Fruit fly (Drosophila melanogaster) whole organism, embryonic: ENCODE data around the gene shf.

Experiments
- B-H2 ChIP-seq: fragments of 200-800 bp; sonication (Bioruptor generic); optimal IDR thresholded peaks from 2 replicates; lab custom pipeline; 2018; ENCODE audit warnings: missing biosample characterization, mild to moderate bottlenecking, missing genetic modification characterization
- CG10274 ChIP-seq: fragments of 200-800 bp; sonication (Bioruptor generic); optimal IDR thresholded peaks from 3 replicates; lab custom pipeline; 2017; ENCODE audit warnings: missing biosample characterization, mild to moderate bottlenecking, missing genetic modification characterization
- CG10543 ChIP-seq: fragments of 200-800 bp; sonication (Bioruptor generic); optimal IDR thresholded peaks from 3 replicates; lab custom pipeline; 2017; ENCODE audit warnings: missing biosample characterization, mild to moderate bottlenecking, missing genetic modification characterization, moderate library complexity
- CG11093 ChIP-seq: fragments of 200-800 bp; sonication (Bioruptor generic); IDR thresholded peaks from 3 replicates; pipeline ENCODE4 v1.3.6; 2022; ENCODE audit warnings: missing biosample characterization, missing genetic modification characterization
- CG12155 ChIP-seq: fragments of 200-800 bp; sonication (Bioruptor generic); optimal IDR thresholded peaks from 3 replicates; lab custom pipeline; 2016; ENCODE audit warnings: missing biosample characterization, missing genetic modification characterization
- CG12391 ChIP-seq: fragments of 200-800 bp; sonication (Bioruptor generic); optimal IDR thresholded peaks from 3 replicates; lab custom pipeline; 2018; ENCODE audit warnings: missing biosample characterization, mild to moderate bottlenecking, missing genetic modification characterization, moderate library complexity
- CG17359 ChIP-seq: fragments of 200-800 bp; sonication (Bioruptor generic); optimal IDR thresholded peaks from 3 replicates; lab custom pipeline; 2018; ENCODE audit warnings: missing biosample characterization, mild to moderate bottlenecking, missing genetic modification characterization, moderate library complexity
- CG17802 ChIP-seq: fragments of 200-800 bp; sonication (Bioruptor generic); optimal IDR thresholded peaks from 2 replicates; lab custom pipeline; 2018; ENCODE audit warnings: missing biosample characterization, mild to moderate bottlenecking, missing genetic modification characterization, moderate library complexity
- CG17829 ChIP-seq: fragments of 200-800 bp; optimal IDR thresholded peaks from 2 replicates; lab custom pipeline; 2019; ENCODE audit warnings: missing biosample characterization, mild to moderate bottlenecking, missing genetic modification characterization, moderate library complexity
- CG2202 ChIP-seq: fragments of 200-800 bp; sonication (Bioruptor generic); optimal IDR thresholded peaks from 2 replicates; lab custom pipeline; 2018; ENCODE audit warnings: missing biosample characterization, mild to moderate bottlenecking, missing genetic modification characterization
- CG2678 ChIP-seq: fragments of 200-800 bp; sonication (Bioruptor generic); optimal IDR thresholded peaks from 3 replicates; lab custom pipeline; 2019; ENCODE audit warnings: missing biosample characterization, mild to moderate bottlenecking, missing genetic modification characterization, moderate library complexity
- CG30403 ChIP-seq: fragments of 200-800 bp; sonication (Bioruptor generic); optimal IDR thresholded peaks from 3 replicates; lab custom pipeline; 2016; ENCODE audit warnings: missing biosample characterization, missing genetic modification characterization
- CG31224 ChIP-seq: fragments of 200-800 bp; sonication (Bioruptor generic); IDR thresholded peaks from 2 replicates; pipeline ENCODE4 v1.3.6; 2022; ENCODE audit warnings: missing biosample characterization, missing genetic modification characterization
- CG3281 ChIP-seq: fragments of 200-800 bp; sonication (Bioruptor generic); optimal IDR thresholded peaks from 3 replicates; lab custom pipeline; 2017; ENCODE audit warnings: missing biosample characterization, mild to moderate bottlenecking, missing genetic modification characterization
- CG4854 ChIP-seq: fragments of 200-800 bp; sonication (Bioruptor generic); optimal IDR thresholded peaks from 2 replicates; lab custom pipeline; 2016; ENCODE audit warnings: missing biosample characterization, missing genetic modification characterization, inconsistent platforms
- CG6791 ChIP-seq: fragments of 200-800 bp; sonication (Bioruptor generic); IDR thresholded peaks from 3 replicates; pipeline ENCODE4 v1.3.6; 2022; ENCODE audit warnings: missing biosample characterization, missing genetic modification characterization; ENCODE audit not compliant: partially characterized antibody
- CG7928 ChIP-seq: fragments of 200-800 bp; sonication (Bioruptor generic); optimal IDR thresholded peaks from 2 replicates; lab custom pipeline; 2017; ENCODE audit warnings: missing biosample characterization, mild to moderate bottlenecking, missing genetic modification characterization
- CG8388 ChIP-seq: fragments of 200-800 bp; sonication (Bioruptor generic); optimal IDR thresholded peaks from 2 replicates; lab custom pipeline; 2019; ENCODE audit warnings: missing biosample characterization, mild to moderate bottlenecking, missing genetic modification characterization, moderate library complexity
- CG9727 ChIP-seq: fragments of 200-800 bp; sonication (Bioruptor generic); optimal IDR thresholded peaks from 3 replicates; lab custom pipeline; 2017; ENCODE audit warnings: missing biosample characterization, mild to moderate bottlenecking, missing genetic modification characterization
- Chrac-16 ChIP-seq: fragments of 200-800 bp; sonication (Bioruptor generic); optimal IDR thresholded peaks from 3 replicates; lab custom pipeline; 2016; ENCODE audit warnings: missing biosample characterization, missing genetic modification characterization
- CoRest ChIP-seq: fragments of 200-800 bp; sonication (Bioruptor generic); optimal IDR thresholded peaks from 3 replicates; lab custom pipeline; 2018; ENCODE audit warnings: missing biosample characterization, mild to moderate bottlenecking, missing genetic modification characterization, moderate library complexity
- ERR ChIP-seq: fragments of 200-800 bp; sonication (Bioruptor generic); optimal IDR thresholded peaks from 2 replicates; lab custom pipeline; 2016; ENCODE audit warnings: missing biosample characterization, missing genetic modification characterization
- Elba2 ChIP-seq: fragments of 200-800 bp; sonication (Bioruptor generic); optimal IDR thresholded peaks from 3 replicates; lab custom pipeline; 2016; ENCODE audit warnings: missing biosample characterization, missing genetic modification characterization
- Ets97D ChIP-seq: fragments of 200-800 bp; sonication (Bioruptor generic); optimal IDR thresholded peaks from 3 replicates; lab custom pipeline; 2016; ENCODE audit warnings: missing biosample characterization, missing genetic modification characterization
- Fer2 ChIP-seq: fragments of 200-800 bp; sonication (Bioruptor generic); optimal IDR thresholded peaks from 2 replicates; lab custom pipeline; 2018; ENCODE audit warnings: missing biosample characterization, mild to moderate bottlenecking, missing genetic modification characterization, moderate library complexity
- Lpt ChIP-seq: fragments of >200 bp; optimal IDR thresholded peaks from 2 replicates; lab custom pipeline; 2018; ENCODE audit warnings: missing biosample characterization, missing genetic modification characterization
- NFAT ChIP-seq: fragments of 200-800 bp; sonication (Bioruptor generic); IDR thresholded peaks from 2 replicates; pipeline ENCODE4 v1.3.6; 2022; ENCODE audit warnings: missing biosample characterization, missing genetic modification characterization
- Scr ChIP-seq: fragments of 200-800 bp; sonication (Bioruptor generic); IDR thresholded peaks from 2 replicates; pipeline ENCODE4 v1.3.6; 2022; ENCODE audit warnings: missing biosample characterization, missing genetic modification characterization; ENCODE audit not compliant: partially characterized antibody
- Six4 ChIP-seq: fragments of 200-800 bp; sonication (Bioruptor generic); optimal IDR thresholded peaks from 2 replicates; lab custom pipeline; 2016; ENCODE audit warnings: missing biosample characterization, missing genetic modification characterization
- Sry-β ChIP-seq: fragments of 200-800 bp; sonication (Bioruptor generic); optimal IDR thresholded peaks from 2 replicates; lab custom pipeline; 2018; ENCODE audit warnings: missing biosample characterization, mild to moderate bottlenecking, missing genetic modification characterization, moderate library complexity
- Sry-δ ChIP-seq: fragments of 200-800 bp; sonication (Bioruptor generic); optimal IDR thresholded peaks from 2 replicates; lab custom pipeline; 2016; ENCODE audit warnings: missing biosample characterization, missing genetic modification characterization
- Tbp ChIP-seq: fragments of >200 bp; optimal IDR thresholded peaks from 2 replicates; lab custom pipeline; 2018; ENCODE audit warnings: missing biosample characterization, missing genetic modification characterization
- amos ChIP-seq: fragments of 200-800 bp; sonication (Bioruptor generic); IDR thresholded peaks from 2 replicates; pipeline ENCODE4 v1.3.6; 2022; ENCODE audit warnings: missing biosample characterization, missing genetic modification characterization; ENCODE audit not compliant: partially characterized antibody
- cwo ChIP-seq: fragments of 200-800 bp; sonication (Bioruptor generic); optimal IDR thresholded peaks from 3 replicates; lab custom pipeline; 2017; ENCODE audit warnings: missing biosample characterization, missing genetic modification characterization, mild to moderate bottlenecking, moderate library complexity, missing genetic modification reagents
- dati ChIP-seq: fragments of 200-800 bp; sonication (Bioruptor generic); IDR thresholded peaks from 2 replicates; pipeline ENCODE4 v1.3.6; 2022; ENCODE audit warnings: missing biosample characterization, missing genetic modification characterization
- ewg ChIP-seq: fragments of 200-800 bp; sonication (Bioruptor generic); optimal IDR thresholded peaks from 3 replicates; lab custom pipeline; 2017; ENCODE audit warnings: mild to moderate bottlenecking, missing biosample characterization, missing genetic modification reagents, missing genetic modification characterization
- ham ChIP-seq: fragments of 200-800 bp; sonication (Bioruptor generic); IDR thresholded peaks from 2 replicates; pipeline ENCODE4 v1.3.6; 2022; ENCODE audit warnings: missing biosample characterization, missing genetic modification characterization
- hth ChIP-seq: fragments of >200 bp; optimal IDR thresholded peaks from 2 replicates; lab custom pipeline; 2017; ENCODE audit warnings: inconsistent platforms
- jigr1 ChIP-seq: fragments of 200-800 bp; sonication (Bioruptor generic); IDR thresholded peaks from 3 replicates; pipeline ENCODE4 v1.3.6; 2022; ENCODE audit warnings: missing biosample characterization, missing genetic modification characterization
- knrl ChIP-seq: fragments of 200-800 bp; sonication (Bioruptor generic); IDR thresholded peaks from 3 replicates; pipeline ENCODE4 v1.3.6; 2022; ENCODE audit warnings: missing biosample characterization, missing genetic modification characterization; ENCODE audit not compliant: partially characterized antibody
- nmo ChIP-seq: fragments of 200-800 bp; sonication (Bioruptor generic); optimal IDR thresholded peaks from 2 replicates; lab custom pipeline; 2018; ENCODE audit warnings: missing biosample characterization, mild to moderate bottlenecking, missing genetic modification characterization, moderate library complexity
- pb ChIP-seq: fragments of 200-800 bp; sonication (Bioruptor generic); optimal IDR thresholded peaks from 3 replicates; lab custom pipeline; 2016; ENCODE audit warnings: missing biosample characterization, missing genetic modification characterization
- phol ChIP-seq: fragments of 200-800 bp; sonication (Bioruptor generic); optimal IDR thresholded peaks from 3 replicates; lab custom pipeline; 2018; ENCODE audit warnings: missing biosample characterization, mild to moderate bottlenecking, missing genetic modification characterization, moderate library complexity
- pros ChIP-seq: fragments of 200-800 bp; sonication (Bioruptor generic); optimal IDR thresholded peaks from 3 replicates; lab custom pipeline; 2019; ENCODE audit warnings: missing biosample characterization, mild to moderate bottlenecking, missing genetic modification characterization, moderate library complexity
- row ChIP-seq: fragments of 200-800 bp; sonication (Bioruptor generic); IDR thresholded peaks from 3 replicates; pipeline ENCODE4 v1.3.6; 2022; ENCODE audit warnings: missing biosample characterization, missing genetic modification characterization
- sens ChIP-seq: fragments of 200-800 bp; sonication (Bioruptor generic); peaks from one replicate; lab custom pipeline; 2016; ENCODE audit warnings: missing biosample characterization, missing genetic modification characterization
- sob ChIP-seq: fragments of 200-800 bp; sonication (Bioruptor generic); IDR thresholded peaks from 2 replicates; pipeline ENCODE4 v1.3.6; 2022; ENCODE audit warnings: missing biosample characterization, missing genetic modification characterization
- stwl ChIP-seq: fragments of 200-800 bp; sonication (Bioruptor generic); optimal IDR thresholded peaks from 3 replicates; lab custom pipeline; 2018; ENCODE audit warnings: missing biosample characterization, mild to moderate bottlenecking, missing genetic modification characterization, moderate library complexity
- sug ChIP-seq: fragments of 200-800 bp; optimal IDR thresholded peaks from 2 replicates; lab custom pipeline; 2019; ENCODE audit warnings: missing biosample characterization, mild to moderate bottlenecking, missing genetic modification characterization, moderate library complexity
- tap ChIP-seq: fragments of 200-800 bp; optimal IDR thresholded peaks from 3 replicates; lab custom pipeline; 2019; ENCODE audit warnings: missing biosample characterization, mild to moderate bottlenecking, missing genetic modification characterization, moderate library complexity
- yki ChIP-seq: fragments of >200 bp; optimal IDR thresholded peaks from 3 replicates; lab custom pipeline; 2018

The shf gene

DNA sequence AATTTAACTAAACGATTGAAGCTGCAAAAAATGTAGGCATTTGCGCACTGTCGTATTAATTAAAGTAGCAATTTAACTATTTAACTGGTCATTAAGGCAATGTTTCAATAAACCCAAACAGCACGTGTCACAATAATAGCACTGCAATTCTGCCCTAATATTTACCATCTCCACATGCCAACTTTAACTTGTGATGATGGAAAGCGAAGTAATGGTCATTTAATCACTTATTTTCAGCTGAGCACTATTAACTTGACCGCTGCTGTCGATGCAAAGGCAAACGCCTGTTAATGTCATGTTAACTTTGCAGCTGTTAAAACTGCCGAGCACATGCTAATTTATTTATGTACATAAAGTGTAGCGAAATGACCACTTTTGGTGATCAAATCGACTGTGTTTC, 14.7 kb upstream of the shf start (continued):
- peak; percentile 79 for TF ChIP-seq nmo (GFP tag; lab: Kevin White, UChicago)
- TF ChIP-seq Scr (GFP tag; lab: Robert Waterston, UW) = no peak
- no peak for TF ChIP-seq Sry-β (GFP tag; lab: Kevin White, UChicago)
- peak; percentile 81 for TF ChIP-seq CG11093
- TF ChIP-seq row (GFP tag; lab: Robert Waterston, UW) = peak; percentile 84
- TF ChIP-seq Chrac-16 (GFP tag; lab: Kevin White, UChicago) = peak; percentile 72
- TF ChIP-seq tap (tag; lab: Kevin White, UChicago) = peak; percentile 77
- peak; percentile 77 for TF ChIP-seq CG31224 (GFP tag; lab: Robert Waterston, UW)
- peak; percentile 65 for TF ChIP-seq ewg
- TF ChIP-seq B-H2 (GFP tag; lab: Kevin White, UChicago) = no peak
- peak; percentile 86 for TF ChIP-seq CG17359
- TF ChIP-seq hth (lab: Kevin White, UChicago) = no peak
- TF ChIP-seq ERR = peak; percentile 46
- TF ChIP-seq CG8388 (GFP tag; lab: Kevin White, UChicago) = peak; percentile 73
- peak; percentile 75 for TF ChIP-seq phol (tag; lab: Kevin White, UChicago)
- peak; percentile 83 for TF ChIP-seq CoRest (tag; lab: Kevin White, UChicago)
- TF ChIP-seq CG10274 (GFP tag; lab: Kevin White, UChicago) = peak; percentile 69
- peak; percentile 77 for TF ChIP-seq CG12155
- peak; percentile 40 for TF ChIP-seq Sry-δ (GFP tag; lab: Kevin White, UChicago)
- TF ChIP-seq stwl (tag; lab: Kevin White, UChicago) = no peak
- TF ChIP-seq CG17802 (tag; lab: Kevin White, UChicago) = peak; percentile 41
- TF ChIP-seq CG9727 (GFP tag; lab: Kevin White, UChicago) = peak; percentile 67
- peak; percentile 75 for TF ChIP-seq dati (GFP tag; lab: Robert Waterston, UW)
- TF ChIP-seq NFAT (GFP tag; lab: Robert Waterston, UW) = peak; percentile 85
- no peak for TF ChIP-seq amos (GFP tag; lab: Robert Waterston, UW)
- TF ChIP-seq Tbp (GFP tag; lab: Kevin White, UChicago) = no peak
- TF ChIP-seq Fer2 (tag; lab: Kevin White, UChicago) = peak; percentile 39
- peak; percentile 56 for TF ChIP-seq Ets97D (GFP tag; lab: Kevin White, UChicago)
- TF ChIP-seq Six4 = peak; percentile 56
- TF ChIP-seq sob = peak; percentile 84
- peak; percentile 80 for TF ChIP-seq CG30403 (GFP tag; lab: Kevin White, UChicago)
- TF ChIP-seq CG2202 (tag; lab: Kevin White, UChicago) = no peak
- TF ChIP-seq Lpt (GFP tag; lab: Kevin White, UChicago) = no peak
- TF ChIP-seq CG4854 (GFP tag; lab: Kevin White, UChicago) = peak; percentile 87
- TF ChIP-seq pb = peak; percentile 73
- TF ChIP-seq CG17829 (tag; lab: Kevin White, UChicago) = peak; percentile 61
- peak; percentile 61; the same call in 2 of the 3 replicates for TF ChIP-seq jigr1 (GFP tag; lab: Robert Waterston, UW)
- TF ChIP-seq pros = no peak
- peak; percentile 83 for TF ChIP-seq CG3281 (GFP tag; lab: Kevin White, UChicago)
- TF ChIP-seq yki (lab: Kevin White, UChicago) = no peak
- TF ChIP-seq sug (tag; lab: Kevin White, UChicago) = peak; percentile 44
- no peak for TF ChIP-seq Elba2 (GFP tag; lab: Kevin White, UChicago)
- peak; percentile 72 for TF ChIP-seq CG12391 (tag; lab: Kevin White, UChicago)
- TF ChIP-seq CG6791 = no peak
- no peak for TF ChIP-seq knrl (GFP tag; lab: Robert Waterston, UW)
- TF ChIP-seq cwo = peak; percentile 68
- TF ChIP-seq CG10543 (GFP tag; lab: Kevin White, UChicago) = no peak
- TF ChIP-seq CG7928 (GFP tag; lab: Kevin White, UChicago) = peak; percentile 36
- TF ChIP-seq sens = peak; percentile 95
- peak; percentile 65; the same call in 1 of the 2 replicates for TF ChIP-seq ham (GFP tag; lab: Robert Waterston, UW)
- TF ChIP-seq CG2678 (tag; lab: Kevin White, UChicago) = peak; percentile 87
